Fruit fly (Drosophila melanogaster) whole organism, embryonic: ENCODE results near the gene Aasdh.
A peak's percentile ranks its signal among the peaks of the same experiment; 100 is the strongest.

Experiments
- Blimp-1 ChIP-seq: fragments of 200-800 bp; sonication (Bioruptor generic); optimal IDR thresholded peaks from 3 replicates; lab custom pipeline; 2018; ENCODE audit warnings: missing biosample characterization, missing genetic modification characterization, mild to moderate bottlenecking, moderate library complexity, missing genetic modification reagents
- CG10209 ChIP-seq: fragments of 200-800 bp; sonication (Bioruptor generic); optimal IDR thresholded peaks from 3 replicates; lab custom pipeline; 2017; ENCODE audit warnings: missing biosample characterization, mild to moderate bottlenecking, missing genetic modification characterization, missing genetic modification reagents
- CG10979 ChIP-seq: fragments of 200-800 bp; sonication (Bioruptor generic); optimal IDR thresholded peaks from 2 replicates; lab custom pipeline; 2018; ENCODE audit warnings: missing biosample characterization, mild to moderate bottlenecking, missing genetic modification characterization, moderate library complexity
- CG11247 ChIP-seq: fragments of 200-800 bp; sonication (Bioruptor generic); IDR thresholded peaks from 2 replicates; pipeline ENCODE4 v1.3.6; 2022; ENCODE audit warnings: missing biosample characterization, missing genetic modification characterization
- CG11456 ChIP-seq: fragments of 200-800 bp; sonication (Bioruptor generic); IDR thresholded peaks from 3 replicates; pipeline ENCODE4 v1.3.6; 2022; ENCODE audit warnings: missing biosample characterization, missing genetic modification characterization
- CG11504 ChIP-seq: fragments of 200-800 bp; sonication (Bioruptor generic); optimal IDR thresholded peaks from 3 replicates; lab custom pipeline; 2019; ENCODE audit warnings: missing biosample characterization, mild to moderate bottlenecking, missing genetic modification characterization, moderate library complexity
- CG13624 ChIP-seq: fragments of 200-800 bp; sonication (Bioruptor generic); optimal IDR thresholded peaks from 2 replicates; lab custom pipeline; 2016; ENCODE audit warnings: missing biosample characterization, missing genetic modification characterization
- CG15073 ChIP-seq: fragments of 200-800 bp; sonication (Bioruptor generic); optimal IDR thresholded peaks from 2 replicates; lab custom pipeline; 2016; ENCODE audit warnings: missing biosample characterization, missing genetic modification characterization
- CG16815 ChIP-seq: fragments of 200-800 bp; sonication (Bioruptor generic); optimal IDR thresholded peaks from 3 replicates; lab custom pipeline; 2017; ENCODE audit warnings: missing biosample characterization, mild to moderate bottlenecking, missing genetic modification characterization
- CG1792 ChIP-seq: fragments of 200-800 bp; sonication (Bioruptor generic); optimal IDR thresholded peaks from 2 replicates; lab custom pipeline; 2016; ENCODE audit warnings: missing biosample characterization, missing genetic modification characterization
- CG18262 ChIP-seq: fragments of 200-800 bp; optimal IDR thresholded peaks from 3 replicates; lab custom pipeline; 2019; ENCODE audit warnings: missing biosample characterization, mild to moderate bottlenecking, missing genetic modification characterization, moderate library complexity
- CG2202 ChIP-seq: fragments of 200-800 bp; sonication (Bioruptor generic); optimal IDR thresholded peaks from 2 replicates; lab custom pipeline; 2018; ENCODE audit warnings: missing biosample characterization, mild to moderate bottlenecking, missing genetic modification characterization
- CG30431 ChIP-seq: fragments of 200-800 bp; sonication (Bioruptor generic); optimal IDR thresholded peaks from 2 replicates; lab custom pipeline; 2017; ENCODE audit warnings: missing biosample characterization, missing genetic modification characterization
- CG3163 ChIP-seq: fragments of 200-800 bp; sonication (Bioruptor generic); optimal IDR thresholded peaks from 3 replicates; lab custom pipeline; 2016; ENCODE audit warnings: missing biosample characterization, missing genetic modification characterization
- CG33557 ChIP-seq: fragments of 200-800 bp; sonication (Bioruptor generic); optimal IDR thresholded peaks from 2 replicates; lab custom pipeline; 2019; ENCODE audit warnings: missing biosample characterization, mild to moderate bottlenecking, missing genetic modification characterization, moderate library complexity
- CG34224 ChIP-seq: fragments of 200-800 bp; sonication (Bioruptor generic); IDR thresholded peaks from 3 replicates; pipeline ENCODE4 v1.3.6; 2022; ENCODE audit warnings: missing biosample characterization, missing genetic modification characterization; ENCODE audit not compliant: partially characterized antibody
- CG4854 ChIP-seq: fragments of 200-800 bp; sonication (Bioruptor generic); optimal IDR thresholded peaks from 2 replicates; lab custom pipeline; 2016; ENCODE audit warnings: missing biosample characterization, missing genetic modification characterization, inconsistent platforms
- CG6654 ChIP-seq: fragments of 200-800 bp; sonication (Bioruptor generic); optimal IDR thresholded peaks from 2 replicates; lab custom pipeline; 2017; ENCODE audit warnings: missing biosample characterization, mild to moderate bottlenecking, missing genetic modification characterization
- CG8388 ChIP-seq: fragments of 200-800 bp; sonication (Bioruptor generic); optimal IDR thresholded peaks from 2 replicates; lab custom pipeline; 2019; ENCODE audit warnings: missing biosample characterization, mild to moderate bottlenecking, missing genetic modification characterization, moderate library complexity
- CTCF ChIP-seq: fragments of 200-800 bp; sonication (Bioruptor generic); optimal IDR thresholded peaks from 2 replicates; lab custom pipeline; 2017; ENCODE audit warnings: missing biosample characterization, mild to moderate bottlenecking, missing genetic modification characterization, moderate library complexity
- CoRest ChIP-seq: fragments of 200-800 bp; sonication (Bioruptor generic); optimal IDR thresholded peaks from 3 replicates; lab custom pipeline; 2018; ENCODE audit warnings: missing biosample characterization, mild to moderate bottlenecking, missing genetic modification characterization, moderate library complexity
- D19A ChIP-seq: fragments of 200-800 bp; optimal IDR thresholded peaks from 3 replicates; lab custom pipeline; 2019; ENCODE audit warnings: missing biosample characterization, mild to moderate bottlenecking, missing genetic modification characterization, moderate library complexity
- Dek ChIP-seq: fragments of 200-800 bp; sonication (Bioruptor generic); optimal IDR thresholded peaks from 3 replicates; lab custom pipeline; 2019; ENCODE audit warnings: missing biosample characterization, mild to moderate bottlenecking, missing genetic modification characterization, moderate library complexity
- Dip2 ChIP-seq: fragments of 200-800 bp; sonication (Bioruptor generic); IDR thresholded peaks from 2 replicates; pipeline ENCODE4 v1.3.6; 2022; ENCODE audit warnings: missing biosample characterization, missing genetic modification characterization
- Dp ChIP-seq: fragments of 200-800 bp; sonication (Bioruptor generic); optimal IDR thresholded peaks from 2 replicates; lab custom pipeline; 2018; ENCODE audit warnings: missing biosample characterization, mild to moderate bottlenecking, missing genetic modification characterization, moderate library complexity
- Drgx ChIP-seq: fragments of 200-800 bp; sonication (Bioruptor generic); IDR thresholded peaks from 2 replicates; pipeline ENCODE4 v1.3.6; 2022; ENCODE audit warnings: missing biosample characterization, missing genetic modification characterization
- Hr3 ChIP-seq: fragments of 200-800 bp; sonication (Bioruptor generic); optimal IDR thresholded peaks from 3 replicates; lab custom pipeline; 2016; ENCODE audit warnings: missing biosample characterization, missing genetic modification characterization
- Hr51 ChIP-seq, 2 experiments: fragments of 200-800 bp; sonication (Bioruptor generic); optimal IDR thresholded peaks; 2 replicates in 1 of 2; 3 replicates in 1 of 2; lab custom pipeline; 2016 to 2018; ENCODE audit warnings: missing biosample characterization in 2 of 2, missing genetic modification characterization in 2 of 2, mild to moderate bottlenecking in 1 of 2, moderate library complexity in 1 of 2
- Mrtf ChIP-seq: fragments of 200-800 bp; sonication (Bioruptor generic); IDR thresholded peaks from 3 replicates; pipeline ENCODE4 v1.3.6; 2022; ENCODE audit warnings: missing biosample characterization, missing genetic modification characterization
- PHDP ChIP-seq: fragments of 200-800 bp; sonication (Bioruptor generic); optimal IDR thresholded peaks from 3 replicates; lab custom pipeline; 2018; ENCODE audit warnings: missing biosample characterization, mild to moderate bottlenecking, missing genetic modification characterization, moderate library complexity
- Pdp1 ChIP-seq, 2 experiments: fragments of 200-800 bp; sonication (Bioruptor generic); optimal IDR thresholded peaks; 3 replicates each; lab custom pipeline; 2016; ENCODE audit warnings: missing biosample characterization in 2 of 2, missing genetic modification characterization in 2 of 2, mild to moderate bottlenecking in 1 of 2, moderate library complexity in 1 of 2
- Sox100B ChIP-seq: fragments of 200-800 bp; sonication (Bioruptor generic); optimal IDR thresholded peaks from 3 replicates; lab custom pipeline; 2018; ENCODE audit warnings: missing biosample characterization, mild to moderate bottlenecking, missing genetic modification characterization
- Sry-δ ChIP-seq: fragments of 200-800 bp; sonication (Bioruptor generic); optimal IDR thresholded peaks from 2 replicates; lab custom pipeline; 2016; ENCODE audit warnings: missing biosample characterization, missing genetic modification characterization
- Ssrp ChIP-seq: fragments of 200-800 bp; sonication (Bioruptor generic); optimal IDR thresholded peaks from 2 replicates; lab custom pipeline; 2018; ENCODE audit warnings: missing biosample characterization, mild to moderate bottlenecking, missing genetic modification characterization, moderate library complexity
- Xrp1 ChIP-seq: fragments of 200-800 bp; sonication (Bioruptor generic); IDR thresholded peaks from 2 replicates; pipeline ENCODE4 v1.3.6; 2022; ENCODE audit warnings: missing biosample characterization, missing genetic modification characterization
- chif ChIP-seq, 2 experiments: fragments of 200-800 bp; sonication (Bioruptor generic); optimal IDR thresholded peaks; 3 replicates each; lab custom pipeline; 2016; ENCODE audit warnings: missing biosample characterization in 2 of 2, missing genetic modification characterization in 2 of 2
- disco-r ChIP-seq: fragments of 200-800 bp; sonication (Bioruptor generic); optimal IDR thresholded peaks from 2 replicates; lab custom pipeline; 2016; ENCODE audit warnings: missing biosample characterization, missing genetic modification characterization
- dmrt11E ChIP-seq: fragments of 200-800 bp; sonication (Bioruptor generic); optimal IDR thresholded peaks from 3 replicates; lab custom pipeline; 2018; ENCODE audit warnings: missing biosample characterization, mild to moderate bottlenecking, missing genetic modification characterization, moderate library complexity
- dmrt99B ChIP-seq: fragments of 200-800 bp; sonication (Bioruptor generic); optimal IDR thresholded peaks from 2 replicates; lab custom pipeline; 2018; ENCODE audit warnings: missing biosample characterization, mild to moderate bottlenecking, missing genetic modification characterization, moderate library complexity
- eyg ChIP-seq: fragments of 200-800 bp; sonication (Bioruptor generic); optimal IDR thresholded peaks from 3 replicates; lab custom pipeline; 2016; ENCODE audit warnings: missing biosample characterization, missing genetic modification characterization
- klu ChIP-seq: fragments of 200-800 bp; sonication (Bioruptor generic); IDR thresholded peaks from 2 replicates; pipeline ENCODE4 v1.3.6; 2022; ENCODE audit warnings: missing biosample characterization, missing genetic modification characterization
- nom ChIP-seq: fragments of 200-800 bp; sonication (Bioruptor generic); optimal IDR thresholded peaks from 2 replicates; lab custom pipeline; 2017; ENCODE audit warnings: missing biosample characterization, missing genetic modification characterization, mild to moderate bottlenecking, moderate library complexity, missing genetic modification reagents
- phol ChIP-seq: fragments of 200-800 bp; sonication (Bioruptor generic); optimal IDR thresholded peaks from 3 replicates; lab custom pipeline; 2018; ENCODE audit warnings: missing biosample characterization, mild to moderate bottlenecking, missing genetic modification characterization, moderate library complexity
- pros ChIP-seq: fragments of 200-800 bp; sonication (Bioruptor generic); optimal IDR thresholded peaks from 3 replicates; lab custom pipeline; 2019; ENCODE audit warnings: missing biosample characterization, mild to moderate bottlenecking, missing genetic modification characterization, moderate library complexity
- scrt ChIP-seq: fragments of 200-800 bp; sonication (Bioruptor generic); optimal IDR thresholded peaks from 2 replicates; lab custom pipeline; 2018; ENCODE audit warnings: missing biosample characterization, mild to moderate bottlenecking, missing genetic modification characterization, moderate library complexity
- sim ChIP-seq: fragments of 200-800 bp; sonication (Bioruptor generic); IDR thresholded peaks from 2 replicates; pipeline ENCODE4 v1.3.6; 2022; ENCODE audit warnings: missing biosample characterization, missing genetic modification characterization
- tio ChIP-seq: fragments of 200-800 bp; sonication (Bioruptor generic); optimal IDR thresholded peaks from 2 replicates; lab custom pipeline; 2017; ENCODE audit warnings: missing biosample characterization, missing genetic modification characterization, inconsistent platforms
- zen ChIP-seq: fragments of 200-800 bp; sonication (Bioruptor generic); optimal IDR thresholded peaks from 3 replicates; lab custom pipeline; 2018; ENCODE audit warnings: missing biosample characterization, mild to moderate bottlenecking, missing genetic modification characterization, moderate library complexity
- zfh1 ChIP-seq: fragments of 200-800 bp; sonication (Bioruptor generic); IDR thresholded peaks from 3 replicates; pipeline ENCODE4 v1.3.6; 2022; ENCODE audit warnings: missing biosample characterization, missing genetic modification characterization

Gene Aasdh

DNA sequence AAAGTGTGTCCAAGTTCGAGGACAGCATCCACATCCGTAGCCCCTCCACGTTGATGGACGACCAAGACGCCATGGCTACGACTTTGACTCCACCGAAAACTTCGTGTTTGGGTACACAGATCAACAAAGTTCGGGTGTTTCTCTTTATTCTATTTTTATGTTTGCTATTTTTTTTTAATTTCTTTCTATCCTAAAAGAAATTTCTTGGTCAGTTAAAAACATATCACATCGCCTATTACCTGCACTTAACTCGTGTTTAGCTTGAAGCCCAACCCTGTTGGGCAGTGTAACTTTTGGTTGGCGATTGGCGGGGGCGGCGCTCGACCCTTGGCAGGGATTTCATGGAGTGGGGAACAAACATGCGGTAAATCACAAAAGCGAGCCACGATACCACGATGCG, 24.1 kb upstream of the Aasdh start (continued):
- TF ChIP-seq klu (peak; percentile 45; the same call in 1 of the 2 replicates), scrt (peak; percentile 34), zen (tag; lab: Kevin White, UChicago) (peak; percentile 6), nom (GFP tag; lab: Kevin White, UChicago) (peak; percentile 77), CG30431 (GFP tag; lab: Kevin White, UChicago) (peak; percentile 37), CoRest (tag; lab: Kevin White, UChicago) (peak; percentile 34), sim (GFP tag; lab: Robert Waterston, UW) (no peak)

DNA sequence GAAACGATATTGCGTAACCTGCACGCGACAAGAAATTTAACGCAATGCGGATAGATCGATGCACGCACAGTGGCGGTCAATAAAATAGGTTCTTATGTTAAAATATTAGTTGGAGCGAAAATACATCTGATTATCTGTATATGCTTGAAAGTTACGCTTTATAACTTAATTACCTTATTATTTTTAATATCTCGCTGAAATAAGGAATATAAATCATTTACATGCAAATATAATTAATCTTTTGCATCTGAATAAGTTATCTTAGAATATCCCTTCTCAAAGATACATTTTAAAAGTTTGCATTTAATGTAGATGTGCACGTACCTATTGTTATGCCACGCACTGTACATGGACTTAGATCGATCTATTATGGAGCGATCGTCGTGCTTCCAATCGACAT, 22.3 kb upstream of the Aasdh start:
- TF ChIP-seq CG1792 (GFP tag; lab: Kevin White, UChicago): no peak
- TF ChIP-seq tio (GFP tag; lab: Kevin White, UChicago): peak; percentile 14
- TF ChIP-seq D19A (tag; lab: Kevin White, UChicago): peak; percentile 41
- TF ChIP-seq CG8388: peak; percentile 49
- TF ChIP-seq CG11504 (tag; lab: Kevin White, UChicago): peak; percentile 50
- no peak for TF ChIP-seq Sry-δ (GFP tag; lab: Kevin White, UChicago)
- TF ChIP-seq CG10979 (tag; lab: Kevin White, UChicago): peak; percentile 76
- TF ChIP-seq Sox100B: peak; percentile 42
- TF ChIP-seq CG11247: no peak
- TF ChIP-seq CG33557 (GFP tag; lab: Kevin White, UChicago): peak; percentile 43
- TF ChIP-seq Drgx (GFP tag; lab: Robert Waterston, UW): peak; percentile 47; the same call in 1 of the 2 replicates
- no peak for TF ChIP-seq eyg (GFP tag; lab: Kevin White, UChicago)
- TF ChIP-seq CG16815: peak; percentile 32
- TF ChIP-seq phol (tag; lab: Kevin White, UChicago): peak; percentile 71
- peak in 1 of 2 experiments; percentile 25 for TF ChIP-seq Hr51 (GFP tag; optimal IDR thresholded peaks at IDR 0.05; lab: Kevin White, UChicago)
- no peak for TF ChIP-seq disco-r (GFP tag; lab: Kevin White, UChicago)
- no peak for TF ChIP-seq CG15073 (GFP tag; lab: Kevin White, UChicago)
- TF ChIP-seq Xrp1 (GFP tag; lab: Robert Waterston, UW): peak; percentile 63
- no peak for TF ChIP-seq Dip2 (GFP tag; lab: Robert Waterston, UW)
- no peak for TF ChIP-seq CG13624 (GFP tag; lab: Kevin White, UChicago)
- TF ChIP-seq pros (GFP tag; lab: Kevin White, UChicago): no peak
- TF ChIP-seq Pdp1 (GFP tag; optimal IDR thresholded peaks at IDR 0.05; lab: Kevin White, UChicago): peak in 1 of 2 experiments; percentile 42
- peak; percentile 76 for TF ChIP-seq dmrt11E (tag; lab: Kevin White, UChicago)
- TF ChIP-seq CG10209 (GFP tag; lab: Kevin White, UChicago): peak; percentile 19
- peak; percentile 72 for TF ChIP-seq CG18262 (tag; lab: Kevin White, UChicago)
- peak in 1 of 2 experiments; percentile 34 for TF ChIP-seq chif (GFP tag; optimal IDR thresholded peaks at IDR 0.05; lab: Kevin White, UChicago)
- TF ChIP-seq PHDP (tag; lab: Kevin White, UChicago): peak; percentile 15
- TF ChIP-seq Hr3 (GFP tag; lab: Kevin White, UChicago): peak; percentile 15
- TF ChIP-seq CG11456: no peak
- TF ChIP-seq Blimp-1 (GFP tag; lab: Kevin White, UChicago): peak; percentile 56
- no peak for TF ChIP-seq CTCF (GFP tag; lab: Kevin White, UChicago)
- no peak for TF ChIP-seq CG3163
- TF ChIP-seq CG6654 (GFP tag; lab: Kevin White, UChicago): no peak
- TF ChIP-seq Dek (tag; lab: Kevin White, UChicago): no peak
- TF ChIP-seq Ssrp (tag; lab: Kevin White, UChicago): peak; percentile 40
- peak; percentile 44 for TF ChIP-seq dmrt99B (tag; lab: Kevin White, UChicago)
- TF ChIP-seq CG34224 (GFP tag; lab: Robert Waterston, UW): no peak
- TF ChIP-seq zfh1: peak; percentile 46; the same call in 1 of the 3 replicates
- no peak for TF ChIP-seq Dp (GFP tag; lab: Kevin White, UChicago)
- TF ChIP-seq Mrtf (GFP tag; lab: Robert Waterston, UW): no peak
- TF ChIP-seq CG4854 (GFP tag; lab: Kevin White, UChicago): no peak
- peak; percentile 4 for TF ChIP-seq CG2202 (tag; lab: Kevin White, UChicago)
